Fruit fly (Drosophila melanogaster) S2 (cell line): ENCODE measurements around the gene Chsy.

Experiments used
- CG8478 ChIP-seq: fragments of >200 bp; optimal IDR thresholded peaks from 2 replicates; lab custom pipeline; 2018
- CTCF ChIP-seq, 2 experiments: fragments of >200 bp; optimal IDR thresholded peaks; 2 replicates each; lab custom pipeline; 2018

Gene Chsy

dm6 chrX:15539856-15540488, 53.4 kb downstream of the Chsy start:
- no peak for TF ChIP-seq CTCF (optimal IDR thresholded peaks at IDR 0.05; lab: Kevin White, UChicago)
- no peak for TF ChIP-seq CG8478
